Worm (Caenorhabditis elegans) whole organism, L3 larva: ENCODE results near the gene C48D1.9.

ENCODE experiments used
- R02D3.7 ChIP-seq: fragments of 150-350 bp; optimal IDR thresholded peaks from 2 replicates; lab custom pipeline; 2014; ENCODE audit warnings: missing biosample characterization, missing genetic modification characterization
- ceh-16 ChIP-seq: sonication (generic microtip); optimal IDR thresholded peaks from 2 replicates; lab custom pipeline; 2017; ENCODE audit warnings: missing biosample characterization, missing genetic modification characterization
- ceh-9 ChIP-seq: sonication (generic microtip); optimal IDR thresholded peaks from 2 replicates; lab custom pipeline; 2018; ENCODE audit warnings: missing biosample characterization, missing genetic modification characterization
- daf-12 ChIP-seq: fragments of 150-350 bp; optimal IDR thresholded peaks from 2 replicates; lab custom pipeline; 2014; ENCODE audit warnings: missing biosample characterization, missing genetic modification reagents, missing genetic modification characterization
- elt-2 ChIP-seq: sonication (generic microtip); optimal IDR thresholded peaks from 2 replicates; lab custom pipeline; 2016; ENCODE audit warnings: missing genetic modification reagents, mild to moderate bottlenecking, missing genetic modification characterization, missing compliant biosample characterization
- elt-3 ChIP-seq, 3 experiments: fragments of 150-350 bp in 1 of 3; sonication (generic microtip) in 2 of 3; optimal IDR thresholded peaks; 2 replicates in 2 of 3; 4 replicates in 1 of 3; lab custom pipeline; 2014 to 2017; ENCODE audit warnings: missing biosample characterization in 3 of 3, missing genetic modification characterization in 3 of 3
- jun-1 ChIP-seq: fragments of 150-350 bp; optimal IDR thresholded peaks from 2 replicates; lab custom pipeline; 2014; ENCODE audit warnings: missing biosample characterization, missing genetic modification reagents, missing genetic modification characterization
- nfya-1 ChIP-seq: sonication (generic microtip); optimal IDR thresholded peaks from 2 replicates; lab custom pipeline; 2017; ENCODE audit warnings: missing genetic modification characterization, mild to moderate bottlenecking, missing compliant biosample characterization, antibody characterized with exemption, moderate library complexity; ENCODE audit not compliant: insufficient read depth
- nhr-12 ChIP-seq: fragments of 150-350 bp; optimal IDR thresholded peaks from 2 replicates; lab custom pipeline; 2014; ENCODE audit warnings: missing biosample characterization, missing genetic modification characterization
- pqm-1 ChIP-seq: fragments of 150-350 bp; optimal IDR thresholded peaks from 2 replicates; lab custom pipeline; 2017; ENCODE audit warnings: missing biosample characterization, missing genetic modification characterization, inconsistent platforms

ce11 chrIV:13197282-13197681 is 12.2 kb downstream of the C48D1.9 start, which contains the start of gene C48D1.1:
- TF ChIP-seq elt-2 (tag; lab: Kevin White, UChicago) (no peak), R02D3.7 (tag; lab: Kevin White, UChicago) (no peak), pqm-1 (tag; lab: Kevin White, UChicago) (no peak), daf-12 (tag; lab: Kevin White, UChicago) (no peak), nfya-1 (no peak), ceh-16 (no peak), ceh-9 (tag; lab: Kevin White, UChicago) (no peak), nhr-12 (tag; lab: Kevin White, UChicago) (no peak), elt-3 (tag; optimal IDR thresholded peaks at IDR 0.05; lab: Kevin White, UChicago) (no peak), jun-1 (tag; lab: Kevin White, UChicago) (no peak)
